Worm (Caenorhabditis elegans): Measurements from ENCODE around the gene emc-5.

DNA sequence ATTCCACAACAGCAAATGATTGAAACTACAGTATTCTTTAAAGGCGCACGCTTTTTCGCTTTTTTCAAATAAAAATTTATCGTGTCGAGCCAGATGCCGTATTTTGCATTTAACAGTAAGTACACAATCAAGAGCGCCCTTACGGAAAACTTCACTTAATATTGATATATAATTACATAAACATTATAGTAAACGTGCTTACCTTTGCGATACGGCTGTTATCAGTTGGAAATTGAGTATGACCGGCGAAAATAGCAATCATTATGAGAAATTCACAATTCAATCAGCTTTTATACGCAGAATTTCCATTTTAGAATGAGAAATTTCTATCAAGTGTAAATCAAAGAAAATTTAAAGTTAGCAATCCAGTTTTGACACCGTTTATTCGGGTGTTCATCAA, 3.6 kb downstream of the emc-5 start, which contains the start of gene B0334.20:
- TF ChIP-seq ahr-1 (tag; optimal IDR thresholded peaks at IDR 0.05) = no peak
- no peak for TF ChIP-seq pqm-1 (tag; optimal IDR thresholded peaks at IDR 0.05)
- TF ChIP-seq C08G9.2 (tag; optimal IDR thresholded peaks at IDR 0.05) = no peak
- TF ChIP-seq pha-2 (tag; optimal IDR thresholded peaks at IDR 0.05) = no peak
- TF ChIP-seq sox-4 (tag; optimal IDR thresholded peaks at IDR 0.05) = no peak
- no peak for TF ChIP-seq unc-55 (GFP tag; optimal IDR thresholded peaks at IDR 0.05)
